Worm (Caenorhabditis elegans) whole organism, L4 larva: ENCODE measurements around the gene ugt-52.

Experiments used
- T20F7.1 ChIP-seq: fragments of 200-800 bp; sonication (Bioruptor generic); optimal IDR thresholded peaks from 2 replicates; lab custom pipeline; 2018; ENCODE audit warnings: mild to moderate bottlenecking, missing genetic modification characterization, missing compliant biosample characterization
- ceh-44 ChIP-seq: fragments of 200-800 bp; sonication (Bioruptor generic); IDR thresholded peaks from 2 replicates; pipeline ENCODE4 v1.3.6; 2022; ENCODE audit warnings: missing genetic modification reagents, missing genetic modification characterization, missing compliant biosample characterization
- hlh-30 ChIP-seq: sonication (generic microtip); optimal IDR thresholded peaks from 2 replicates; lab custom pipeline; 2017; ENCODE audit warnings: antibody characterized with exemption, mild to moderate bottlenecking, missing genetic modification characterization, missing compliant biosample characterization; ENCODE audit not compliant: insufficient read depth
- lin-13 ChIP-seq: fragments of 150-350 bp; optimal IDR thresholded peaks from 2 replicates; lab custom pipeline; 2014; ENCODE audit warnings: missing biosample characterization, missing genetic modification reagents, missing genetic modification characterization
- mdl-1 ChIP-seq, 2 experiments: fragments of 150-350 bp in 1 of 2; sonication (generic microtip) in 1 of 2; optimal IDR thresholded peaks; 2 replicates each; lab custom pipeline; 2014 to 2017; ENCODE audit warnings: missing biosample characterization in 2 of 2, missing genetic modification characterization in 2 of 2
- nhr-11 ChIP-seq: fragments of 150-350 bp; optimal IDR thresholded peaks from 2 replicates; lab custom pipeline; 2014; ENCODE audit warnings: missing biosample characterization, missing genetic modification characterization
- nhr-237 ChIP-seq: sonication (generic microtip); optimal IDR thresholded peaks from 2 replicates; lab custom pipeline; 2017; ENCODE audit warnings: missing biosample characterization, missing genetic modification characterization
- unc-130 ChIP-seq: sonication (generic microtip); optimal IDR thresholded peaks from 2 replicates; lab custom pipeline; 2016; ENCODE audit warnings: missing genetic modification reagents, missing genetic modification characterization, missing compliant biosample characterization
- zag-1 ChIP-seq: fragments of 150-350 bp; optimal IDR thresholded peaks from 2 replicates; lab custom pipeline; 2014; ENCODE audit warnings: missing biosample characterization, missing genetic modification characterization

DNA sequence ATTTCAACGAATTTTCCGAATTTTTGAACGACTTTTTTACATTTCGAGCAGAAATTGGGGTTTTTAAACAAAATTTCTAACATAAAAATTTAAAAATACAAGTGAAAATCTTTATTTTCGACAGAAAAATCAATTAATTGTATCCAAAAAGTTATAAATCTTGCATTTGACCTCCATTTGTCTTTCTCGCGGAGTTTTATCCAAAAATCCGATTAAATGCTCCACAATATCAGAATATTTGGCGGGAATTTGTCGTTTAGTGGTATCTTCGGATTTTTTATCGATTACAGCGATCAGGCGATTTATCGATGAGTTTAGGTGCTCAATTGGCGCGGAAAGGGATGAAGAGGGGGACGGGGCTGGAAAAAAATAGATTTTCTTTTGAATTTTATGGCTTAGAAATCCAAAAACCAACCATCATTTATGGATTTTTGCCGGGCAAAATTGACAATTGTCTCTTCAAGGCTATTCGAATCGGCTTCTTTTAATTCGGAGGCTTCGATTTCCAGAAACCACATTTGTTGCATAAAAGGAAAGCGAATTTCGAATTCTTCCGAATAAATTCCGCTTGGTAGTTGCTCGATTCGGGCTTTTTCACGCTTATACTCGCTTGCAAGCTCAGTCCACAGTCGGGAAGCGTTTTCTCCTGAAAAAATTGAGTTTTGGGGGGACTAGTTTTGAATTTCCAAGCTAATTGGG, 51.8 kb downstream of the ugt-52 start:
- TF ChIP-seq ceh-44 (GFP tag; lab: Robert Waterston, UW) (no peak), nhr-237 (tag; lab: Kevin White, UChicago) (no peak), mdl-1 (tag; optimal IDR thresholded peaks at IDR 0.05; lab: Kevin White, UChicago) (no peak), lin-13 (GFP tag; lab: Kevin White, UChicago) (no peak), hlh-30 (tag; lab: Kevin White, UChicago) (no peak), zag-1 (tag; lab: Kevin White, UChicago) (no peak), T20F7.1 (no peak), unc-130 (GFP tag; lab: Kevin White, UChicago) (no peak), nhr-11 (tag; lab: Kevin White, UChicago) (no peak)
